Fruit fly (Drosophila melanogaster): ENCODE results near the gene lft.

Gene lft

DNA sequence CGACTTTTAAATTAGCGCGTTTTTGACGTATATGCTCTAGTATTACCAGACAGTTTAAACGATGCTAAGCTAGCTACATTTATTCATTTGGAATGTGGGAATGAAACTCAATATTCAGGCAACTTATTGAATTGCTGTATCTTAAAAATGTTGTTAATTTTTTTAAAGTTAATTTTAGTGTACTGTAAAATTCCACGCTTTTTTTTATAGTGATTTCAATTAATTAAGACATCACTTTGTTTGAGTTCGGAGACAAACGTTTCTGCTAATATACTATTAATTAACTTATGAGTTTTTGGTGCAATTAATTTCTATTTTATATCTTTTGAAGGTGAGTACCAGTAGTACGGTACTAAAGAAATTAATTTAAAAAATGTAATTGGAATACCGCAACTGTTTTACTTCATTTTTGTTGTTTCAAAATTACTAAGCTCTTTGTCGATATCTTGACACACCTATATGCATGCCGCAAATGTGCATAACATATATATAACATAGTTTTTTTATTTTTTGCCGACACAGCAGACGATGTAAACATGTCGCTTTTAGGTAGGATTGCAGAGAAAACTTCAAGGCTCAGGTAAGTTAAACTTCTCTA, 22.0 kb downstream of the lft start, which contains the start of the genes Cdk1 and mRpS7 (continued):
- TF ChIP-seq Jarid2 (GFP tag; optimal IDR thresholded peaks at IDR 0.05) (no peak), Sox100B (GFP tag; optimal IDR thresholded peaks at IDR 0.05) (peak; percentile 76), lilli (GFP tag; optimal IDR thresholded peaks at IDR 0.05) (peak; percentile 71), ewg (GFP tag; optimal IDR thresholded peaks at IDR 0.05) (peak; percentile 52), CG4707 (GFP tag; optimal IDR thresholded peaks at IDR 0.05) (peak; percentile 12), CG11247 (GFP tag; IDR thresholded peaks at IDR 0.05) (peak; percentile 43; the same call in 1 of the 2 replicates), ems (GFP tag; optimal IDR thresholded peaks at IDR 0.05) (no peak), Ptx1 (GFP tag; IDR thresholded peaks at IDR 0.05) (peak; percentile 65), HLH3B (GFP tag; IDR thresholded peaks at IDR 0.05) (no peak), CG11093 (GFP tag; IDR thresholded peaks at IDR 0.05) (0 out of 3 replicates have a peak, but pooled peaks have one; percentile 16), vvl (GFP tag; IDR thresholded peaks at IDR 0.05) (peak; percentile 77), CG4820 (GFP tag; optimal IDR thresholded peaks at IDR 0.05) (peak; percentile 70), hkb (optimal IDR thresholded peaks at IDR 0.05) (no peak), hkb (GFP tag; IDR thresholded peaks at IDR 0.05) (peak; percentile 82), gce (GFP tag; IDR thresholded peaks at IDR 0.05) (peak; percentile 67; the same call in 1 of the 3 replicates), HHEX (GFP tag; optimal IDR thresholded peaks at IDR 0.05) (peak; percentile 40), dysf (GFP tag; IDR thresholded peaks at IDR 0.05) (peak; percentile 77; the same call in 2 of the 3 replicates), tgo (GFP tag; IDR thresholded peaks at IDR 0.05) (peak; percentile 61), CG14050 (GFP tag; IDR thresholded peaks at IDR 0.05) (peak; percentile 41; the same call in 1 of the 3 replicates), CG30403 (GFP tag; optimal IDR thresholded peaks at IDR 0.05) (peak; percentile 83), tll (GFP tag; optimal IDR thresholded peaks at IDR 0.05) (peak in 1 of 2 experiments; percentile 9), cato (GFP tag; optimal IDR thresholded peaks at IDR 0.05; ENCODE audit: borderline replicate concordance) (peak; percentile 63), Optix (GFP tag; IDR thresholded peaks at IDR 0.05) (no peak), CG3847 (GFP tag; IDR thresholded peaks at IDR 0.05) (peak; percentile 51; the same call in 1 of the 2 replicates), Stat92E (GFP tag; optimal IDR thresholded peaks at IDR 0.05) (no peak), Six4 (GFP tag; optimal IDR thresholded peaks at IDR 0.05) (peak; percentile 48), CG10543 (GFP tag; optimal IDR thresholded peaks at IDR 0.05) (peak; percentile 7), CG7987 (GFP tag; optimal IDR thresholded peaks at IDR 0.05) (no peak), CG15696 (tag; optimal IDR thresholded peaks at IDR 0.05) (peak; percentile 60), CG12155 (GFP tag; optimal IDR thresholded peaks at IDR 0.05) (peak; percentile 69), CG10565 (GFP tag; optimal IDR thresholded peaks at IDR 0.05) (peak; percentile 52), pho (GFP tag; optimal IDR thresholded peaks at IDR 0.05) (peak; percentile 63), CG7372 (GFP tag; IDR thresholded peaks at IDR 0.05) (peak; percentile 65), CG6175 (GFP tag; IDR thresholded peaks at IDR 0.05) (no peak), pnt (GFP tag; optimal IDR thresholded peaks at IDR 0.05) (peak; percentile 57), Ada2b (GFP tag; IDR thresholded peaks at IDR 0.05) (peak; percentile 50; the same call in 1 of the 2 replicates), CG3838 (GFP tag; optimal IDR thresholded peaks at IDR 0.05) (peak; percentile 63), CG17186 (GFP tag; optimal IDR thresholded peaks at IDR 0.05) (peak; percentile 30), E2f1 (GFP tag; IDR thresholded peaks at IDR 0.05) (peak; percentile 56), lola (GFP tag; optimal IDR thresholded peaks at IDR 0.05) (peak in 1 of 3 experiments; percentile 72), pzg (GFP tag; optimal IDR thresholded peaks at IDR 0.05) (peak; percentile 47), sim (GFP tag; IDR thresholded peaks at IDR 0.05) (no peak), pfk (GFP tag; optimal IDR thresholded peaks at IDR 0.05) (peak; percentile 90), CG2889 (GFP tag; IDR thresholded peaks at IDR 0.05) (peak; percentile 13; the same call in 1 of the 3 replicates), mld (GFP tag; IDR thresholded peaks at IDR 0.05; ENCODE audit: partially characterized antibody) (no peak), knrl (GFP tag; IDR thresholded peaks at IDR 0.05; ENCODE audit: partially characterized antibody) (no peak), run (tag; optimal IDR thresholded peaks at IDR 0.05) (no peak), CG8924 (tag; optimal IDR thresholded peaks at IDR 0.05) (peak; percentile 87), BtbVII (GFP tag; optimal IDR thresholded peaks at IDR 0.05) (peak; percentile 28)

Measured in whole organism, embryonic.